Worm (Caenorhabditis elegans) whole organism, early embryonic: Measurements from ENCODE around the gene cpg-9.

Experiments
- F13C5.2 ChIP-seq: sonication (generic microtip); optimal IDR thresholded peaks from 2 replicates; lab custom pipeline; 2017; ENCODE audit warnings: mild to moderate bottlenecking, missing genetic modification characterization, inconsistent platforms, missing compliant biosample characterization
- ceh-36 ChIP-seq: sonication (generic microtip); optimal IDR thresholded peaks from 2 replicates; lab custom pipeline; 2016; ENCODE audit warnings: missing genetic modification characterization, inconsistent platforms, missing compliant biosample characterization

DNA sequence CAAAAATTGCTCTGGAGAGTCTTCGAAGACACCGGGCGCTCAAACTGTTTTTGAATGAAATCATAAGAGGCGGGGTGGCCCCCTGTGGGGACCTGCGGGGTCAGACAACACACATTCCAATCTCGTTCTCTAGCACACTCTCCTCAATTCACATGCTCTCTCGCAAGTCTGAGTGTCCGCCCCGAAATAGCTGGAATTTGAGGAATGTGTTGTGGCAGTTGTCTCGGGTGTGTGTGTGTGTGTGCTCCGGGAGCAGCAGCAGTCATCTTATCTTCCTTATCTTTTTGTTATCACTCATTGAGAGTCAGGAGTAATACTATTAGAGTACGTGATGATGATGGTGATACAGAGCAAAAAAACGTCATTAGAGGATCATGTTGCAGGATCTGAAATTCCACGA, 40.1 kb downstream of the cpg-9 start:
- TF ChIP-seq F13C5.2, result no peak
- no peak for TF ChIP-seq ceh-36 (tag; lab: Kevin White, UChicago)
